Worm (Caenorhabditis elegans) whole organism, L4/young adult: ENCODE measurements around the gene cest-19.

Experiments
- W03F9.2 ChIP-seq: fragments of 150-350 bp; optimal IDR thresholded peaks from 2 replicates; lab custom pipeline; 2014; ENCODE audit warnings: missing biosample characterization, missing genetic modification characterization
- dao-5 ChIP-seq: sonication (generic microtip); optimal IDR thresholded peaks from 2 replicates; lab custom pipeline; 2016; ENCODE audit warnings: missing genotype, missing genetic modification characterization, moderate library complexity, missing compliant biosample characterization
- him-1 ChIP-seq: sonication (generic microtip); optimal IDR thresholded peaks from 2 replicates; lab custom pipeline; 2016; ENCODE audit warnings: missing genotype, missing genetic modification reagents, missing genetic modification characterization, missing compliant biosample characterization

ce11 chrX:7063236-7063635 lies 27.4 kb upstream of the cest-19 start, which contains the start of gene B0403.3:
- no peak for TF ChIP-seq him-1 (tag; lab: Kevin White, UChicago)
- TF ChIP-seq dao-5 (tag; lab: Kevin White, UChicago), result no peak
- TF ChIP-seq W03F9.2 (tag; lab: Kevin White, UChicago), result no peak
